Worm (Caenorhabditis elegans): ENCODE data around the gene trpp-6.

- TF ChIP-seq aly-1 (tag; optimal IDR thresholded peaks at IDR 0.05) = peak; percentile 89
- peak; percentile 76 for TF ChIP-seq tra-4 (tag; optimal IDR thresholded peaks at IDR 0.05)
- TF ChIP-seq scrt-1 (GFP tag; IDR thresholded peaks at IDR 0.05) = peak; percentile 97
- no peak for TF ChIP-seq ama-1 (optimal IDR thresholded peaks at IDR 0.05)
- peak; percentile 96 for TF ChIP-seq sea-1 (GFP tag; conservative IDR thresholded peaks at IDR 0.05)
- TF ChIP-seq hnd-1 (tag; optimal IDR thresholded peaks at IDR 0.05) = peak; percentile 87
- TF ChIP-seq B0310.2 (tag; optimal IDR thresholded peaks at IDR 0.05) = peak; percentile 90
- peak; percentile 86 for TF ChIP-seq ceh-13 (GFP tag; optimal IDR thresholded peaks at IDR 0.05)
These were observed 21.6 kb upstream of the trpp-6 start for ce11 chrV:9970119-9970518.

Measured in whole organism, early embryonic.